Fruit fly (Drosophila melanogaster): ENCODE data around the gene Naa60.

DNA sequence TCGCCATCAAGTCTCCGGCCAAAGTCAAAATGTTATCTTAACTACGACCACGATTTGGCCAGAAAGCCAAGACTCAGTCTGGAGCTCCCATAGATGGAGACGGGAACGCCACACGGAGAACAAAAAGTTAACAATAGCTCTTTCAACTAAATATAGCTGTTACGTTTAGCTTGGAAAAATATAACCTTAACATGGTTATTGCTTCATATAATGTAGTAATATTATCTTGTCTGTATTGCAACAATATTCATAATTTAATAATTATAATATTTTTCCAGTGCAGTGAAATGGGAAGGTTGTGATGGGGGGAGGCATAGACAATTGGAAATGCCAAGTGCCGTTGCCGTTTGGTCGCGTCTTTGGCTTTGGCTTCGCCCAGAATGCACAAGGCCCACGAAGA, 18.7 kb downstream of the Naa60 start:
- TF ChIP-seq Sox102F (GFP tag; optimal IDR thresholded peaks at IDR 0.05) (no peak), CG7368 (GFP tag; optimal IDR thresholded peaks at IDR 0.05) (no peak), Hr39 (GFP tag; optimal IDR thresholded peaks at IDR 0.05) (no peak), CG8632 (GFP tag; optimal IDR thresholded peaks at IDR 0.05) (no peak), esn (GFP tag; optimal IDR thresholded peaks at IDR 0.05) (no peak)

Measured in whole organism, prepupa.